Fruit fly (Drosophila melanogaster) whole organism, adult: ENCODE data around the gene me31B.
A peak's percentile ranks its signal among the peaks of the same experiment; 100 is the strongest.

Source experiments
- CG11617 ChIP-seq: fragments of 200-800 bp; sonication (Bioruptor generic); optimal IDR thresholded peaks from 2 replicates; lab custom pipeline; 2017; ENCODE audit warnings: mild to moderate bottlenecking, missing biosample characterization, missing genetic modification reagents, missing genetic modification characterization
- CG12768 ChIP-seq: fragments of 200-800 bp; sonication (Bioruptor generic); optimal IDR thresholded peaks from 2 replicates; lab custom pipeline; 2017; ENCODE audit warnings: missing biosample characterization, missing genetic modification characterization, mild to moderate bottlenecking, moderate library complexity, missing genetic modification reagents
- CG14711 ChIP-seq: fragments of 200-800 bp; sonication (Bioruptor generic); optimal IDR thresholded peaks from 2 replicates; lab custom pipeline; 2018; ENCODE audit warnings: missing biosample characterization, mild to moderate bottlenecking, missing genetic modification characterization, moderate library complexity
- CG1620 ChIP-seq: fragments of 200-800 bp; sonication (Bioruptor generic); optimal IDR thresholded peaks from 2 replicates; lab custom pipeline; 2016; ENCODE audit warnings: missing biosample characterization, missing genetic modification characterization
- CG33017 ChIP-seq: fragments of 200-800 bp; sonication (Bioruptor generic); optimal IDR thresholded peaks from 2 replicates; lab custom pipeline; 2018; ENCODE audit warnings: missing biosample characterization, mild to moderate bottlenecking, missing genetic modification characterization, moderate library complexity
- CG5204 ChIP-seq: fragments of 200-800 bp; sonication (Bioruptor generic); optimal IDR thresholded peaks from 2 replicates; lab custom pipeline; 2016; ENCODE audit warnings: missing biosample characterization, missing genetic modification characterization
- CG7045 ChIP-seq: fragments of 200-800 bp; sonication (Bioruptor generic); optimal IDR thresholded peaks from 2 replicates; lab custom pipeline; 2017; ENCODE audit warnings: missing biosample characterization, mild to moderate bottlenecking, missing genetic modification characterization
- CG7101 ChIP-seq: fragments of 200-800 bp; sonication (Bioruptor generic); optimal IDR thresholded peaks from 2 replicates; lab custom pipeline; 2018; ENCODE audit warnings: missing biosample characterization, mild to moderate bottlenecking, missing genetic modification characterization, moderate library complexity
- Clk ChIP-seq: fragments of 200-800 bp; sonication (Bioruptor generic); optimal IDR thresholded peaks from 2 replicates; lab custom pipeline; 2017; ENCODE audit warnings: missing biosample characterization, missing genetic modification characterization
- Crg-1 ChIP-seq: fragments of 200-800 bp; sonication (Bioruptor generic); optimal IDR thresholded peaks from 2 replicates; lab custom pipeline; 2016; ENCODE audit warnings: missing biosample characterization, missing genetic modification characterization
- Hr96 ChIP-seq: fragments of 200-800 bp; sonication (Bioruptor generic); optimal IDR thresholded peaks from 2 replicates; lab custom pipeline; 2016; ENCODE audit warnings: missing biosample characterization, missing genetic modification characterization
- Mnt ChIP-seq: fragments of 200-800 bp; sonication (Bioruptor generic); optimal IDR thresholded peaks from 2 replicates; lab custom pipeline; 2016; ENCODE audit warnings: missing biosample characterization, mild to moderate bottlenecking, missing genetic modification characterization
- bab1 ChIP-seq: fragments of 200-800 bp; sonication (Bioruptor generic); optimal IDR thresholded peaks from 3 replicates; lab custom pipeline; 2019; ENCODE audit warnings: missing biosample characterization, mild to moderate bottlenecking, missing genetic modification characterization, moderate library complexity
- cic ChIP-seq: fragments of 200-800 bp; sonication (Bioruptor generic); optimal IDR thresholded peaks from 2 replicates; lab custom pipeline; 2017; ENCODE audit warnings: missing biosample characterization, mild to moderate bottlenecking, missing genetic modification characterization, moderate library complexity
- cnc ChIP-seq, 2 experiments: fragments of >200 bp; optimal IDR thresholded peaks; 2 replicates each; lab custom pipeline; 2017
- kay ChIP-seq: fragments of 200-800 bp; sonication (Bioruptor generic); peaks from one replicate; lab custom pipeline; 2016; ENCODE audit warnings: missing biosample characterization, missing genetic modification characterization, borderline replicate concordance
- ovo ChIP-seq: fragments of 200-800 bp; sonication (Bioruptor generic); optimal IDR thresholded peaks from 2 replicates; lab custom pipeline; 2016; ENCODE audit warnings: missing biosample characterization, missing genetic modification characterization
- pad ChIP-seq: fragments of 200-800 bp; sonication (Bioruptor generic); optimal IDR thresholded peaks from 3 replicates; lab custom pipeline; 2017; ENCODE audit warnings: missing biosample characterization, missing genetic modification characterization, mild to moderate bottlenecking, moderate library complexity, missing genetic modification reagents
- tj ChIP-seq: fragments of 200-800 bp; sonication (Bioruptor generic); optimal IDR thresholded peaks from 3 replicates; lab custom pipeline; 2017; ENCODE audit warnings: missing biosample characterization, mild to moderate bottlenecking, missing genetic modification characterization, moderate library complexity
- toe ChIP-seq: fragments of 200-800 bp; sonication (Bioruptor generic); optimal IDR thresholded peaks from 2 replicates; lab custom pipeline; 2016; ENCODE audit warnings: missing biosample characterization, missing genetic modification characterization

me31B gene

dm6 chr2L:10230455-10230854, 8.7 kb upstream of the me31B start:
- TF ChIP-seq kay (peak; percentile 84), CG12768 (no peak)

DNA sequence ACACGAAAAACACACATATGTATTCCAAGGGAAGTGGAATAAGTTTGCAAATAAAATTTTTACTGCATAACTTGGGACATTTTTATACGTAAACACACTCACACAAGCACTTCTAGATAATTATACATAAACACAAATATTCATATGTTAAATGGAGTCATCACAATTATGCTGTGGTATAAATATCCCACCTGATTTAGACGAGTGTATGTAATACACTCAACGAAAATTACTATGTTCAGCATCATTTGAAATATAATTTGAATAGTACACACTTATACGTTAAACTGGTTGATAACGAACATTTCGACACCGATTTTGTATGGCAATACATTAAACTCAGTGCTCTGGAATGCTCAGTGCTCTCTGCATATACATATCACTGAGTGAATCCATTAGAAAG, 8.0 kb upstream of the me31B start:
- TF ChIP-seq CG33017 (tag; lab: Kevin White, UChicago) (no peak), ovo (GFP tag; lab: Kevin White, UChicago) (no peak), Crg-1 (no peak), kay (no peak), Clk (GFP tag; lab: Kevin White, UChicago) (no peak), Mnt (GFP tag; lab: Kevin White, UChicago) (no peak), CG14711 (tag; lab: Kevin White, UChicago) (no peak), CG1620 (GFP tag; lab: Kevin White, UChicago) (no peak), Hr96 (no peak), pad (no peak), tj (GFP tag; lab: Kevin White, UChicago) (no peak), toe (GFP tag; lab: Kevin White, UChicago) (no peak), CG11617 (GFP tag; lab: Kevin White, UChicago) (peak; percentile 2), CG7101 (no peak), cic (GFP tag; lab: Kevin White, UChicago) (no peak), bab1 (GFP tag; lab: Kevin White, UChicago) (peak; percentile 71), CG12768 (no peak)

dm6 chr2L:10231510-10231909, 7.6 kb upstream of the me31B start, which contains the start of gene ova:
Gene ova, minus strand, starts transcription at chr2L:10231692.
- no peak for TF ChIP-seq Hr96
- no peak for TF ChIP-seq toe (GFP tag; lab: Kevin White, UChicago)
- no peak for TF ChIP-seq bab1 (GFP tag; lab: Kevin White, UChicago)
- TF ChIP-seq CG1620 (GFP tag; lab: Kevin White, UChicago): no peak
- no peak for TF ChIP-seq CG33017 (tag; lab: Kevin White, UChicago)
- no peak for TF ChIP-seq tj (GFP tag; lab: Kevin White, UChicago)
- TF ChIP-seq cic (GFP tag; lab: Kevin White, UChicago): no peak
- TF ChIP-seq Mnt (GFP tag; lab: Kevin White, UChicago): no peak
- TF ChIP-seq CG7101: no peak
- TF ChIP-seq CG14711 (tag; lab: Kevin White, UChicago): no peak

- TF ChIP-seq CG14711 (tag; lab: Kevin White, UChicago) (no peak), bab1 (GFP tag; lab: Kevin White, UChicago) (peak; percentile 18), CG11617 (GFP tag; lab: Kevin White, UChicago) (peak; percentile 47), CG5204 (no peak), cnc (optimal IDR thresholded peaks at IDR 0.05; lab: Kevin White, UChicago) (peak in 1 of 2 experiments; percentile 3), Mnt (GFP tag; lab: Kevin White, UChicago) (peak; percentile 68)
Measured at dm6 chr2L:10232152-10232816, 6.9 kb upstream of the me31B start, which contains the start of gene eEF1delta. Gene eEF1delta, plus strand, starts transcription at chr2L:10232507.

dm6 chr2L:10232827-10233226, 6.3 kb upstream of the me31B start:
- peak; percentile 46 for TF ChIP-seq cic (GFP tag; lab: Kevin White, UChicago)
- no peak for TF ChIP-seq CG14711 (tag; lab: Kevin White, UChicago)
- TF ChIP-seq CG11617 (GFP tag; lab: Kevin White, UChicago): peak; percentile 29
- TF ChIP-seq kay: peak; percentile 91
- TF ChIP-seq cnc (optimal IDR thresholded peaks at IDR 0.05; lab: Kevin White, UChicago): no peak
- TF ChIP-seq Hr96: no peak

dm6 chr2L:10237725-10238446, 1.3 kb upstream of the me31B start, which contains the start of gene mthl15:
Gene mthl15, minus strand, starts transcription at chr2L:10238317.
- TF ChIP-seq ovo (GFP tag; lab: Kevin White, UChicago): no peak
- peak; percentile 35 for TF ChIP-seq CG12768
- no peak for TF ChIP-seq toe (GFP tag; lab: Kevin White, UChicago)
- no peak for TF ChIP-seq Hr96
- peak; percentile 80 for TF ChIP-seq pad
- TF ChIP-seq CG14711 (tag; lab: Kevin White, UChicago): no peak
- peak; percentile 72 for TF ChIP-seq cic (GFP tag; lab: Kevin White, UChicago)

- no peak for TF ChIP-seq CG7101
- TF ChIP-seq Hr96: no peak
- TF ChIP-seq tj (GFP tag; lab: Kevin White, UChicago): peak; percentile 14
- TF ChIP-seq pad: no peak
- TF ChIP-seq bab1 (GFP tag; lab: Kevin White, UChicago): peak; percentile 44
- no peak for TF ChIP-seq kay
- TF ChIP-seq toe (GFP tag; lab: Kevin White, UChicago): no peak
- TF ChIP-seq cic (GFP tag; lab: Kevin White, UChicago): peak; percentile 66
- TF ChIP-seq CG7045: no peak
- TF ChIP-seq CG5204: no peak
- TF ChIP-seq CG12768: no peak
- TF ChIP-seq Mnt (GFP tag; lab: Kevin White, UChicago): peak; percentile 94
- no peak for TF ChIP-seq CG33017 (tag; lab: Kevin White, UChicago)
- peak; percentile 27 for TF ChIP-seq ovo (GFP tag; lab: Kevin White, UChicago)
- no peak for TF ChIP-seq CG11617 (GFP tag; lab: Kevin White, UChicago)
- peak; percentile 22 for TF ChIP-seq CG1620 (GFP tag; lab: Kevin White, UChicago)
- no peak for TF ChIP-seq cnc (optimal IDR thresholded peaks at IDR 0.05; lab: Kevin White, UChicago)
- TF ChIP-seq Clk (GFP tag; lab: Kevin White, UChicago): no peak
- TF ChIP-seq CG14711 (tag; lab: Kevin White, UChicago): peak; percentile 32
- TF ChIP-seq Crg-1: no peak
Measured at dm6 chr2L:10246785-10247190, 7.6 kb downstream of the me31B start, which contains the start of gene chico. Gene chico, minus strand, starts transcription at chr2L:10247078.
